Worm (Caenorhabditis elegans): ENCODE data around the gene Y102A5C.4.
A peak's percentile ranks its signal among the peaks of the same experiment; 100 is the strongest.

Y102A5C.4 gene

DNA sequence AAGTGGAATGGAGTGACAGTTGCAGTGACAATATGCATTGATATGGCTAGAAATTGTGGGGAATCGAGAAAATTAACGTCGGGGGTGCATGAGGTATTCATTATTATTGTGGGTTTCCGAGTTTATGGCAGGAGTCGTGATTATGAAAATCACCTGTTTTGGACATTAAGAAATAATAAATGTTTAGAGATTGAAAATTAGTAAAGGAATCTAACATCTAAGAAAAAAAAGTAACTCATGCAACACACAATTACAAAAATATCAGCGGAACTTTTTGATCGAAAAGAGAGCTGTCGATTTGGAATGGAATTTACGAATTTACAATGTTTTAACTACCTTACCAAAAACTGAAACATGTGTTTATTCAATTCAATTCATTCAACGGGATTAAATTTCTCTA lies 32.7 kb downstream of the Y102A5C.4 start, which contains the start of gene srh-206:
srh-206 (minus strand) TSS at position 101 of the 400 bp plus-strand sequence.
- no peak for TF ChIP-seq grh-1 (GFP tag; IDR thresholded peaks at IDR 0.05)
- no peak for TF ChIP-seq pax-3 (tag; optimal IDR thresholded peaks at IDR 0.05)
- no peak for TF ChIP-seq nhr-11 (tag; optimal IDR thresholded peaks at IDR 0.05)
- TF ChIP-seq egl-27 (tag; optimal IDR thresholded peaks at IDR 0.05) = no peak
- no peak for TF ChIP-seq egl-13 (tag; optimal IDR thresholded peaks at IDR 0.05)
- no peak for TF ChIP-seq unc-62 (GFP tag; optimal IDR thresholded peaks at IDR 0.05)
- no peak for TF ChIP-seq unc-98 (GFP tag; IDR thresholded peaks at IDR 0.05)
- TF ChIP-seq tlp-1 (tag; optimal IDR thresholded peaks at IDR 0.05) = no peak
- TF ChIP-seq sptf-1 (tag; optimal IDR thresholded peaks at IDR 0.05) = no peak
- no peak for TF ChIP-seq aha-1 (tag; optimal IDR thresholded peaks at IDR 0.05)
- TF ChIP-seq nhr-20 (tag; optimal IDR thresholded peaks at IDR 0.05) = no peak
- TF ChIP-seq C04F5.9 (tag; optimal IDR thresholded peaks at IDR 0.05) = no peak
- no peak for TF ChIP-seq elt-2 (tag; optimal IDR thresholded peaks at IDR 0.05)

DNA sequence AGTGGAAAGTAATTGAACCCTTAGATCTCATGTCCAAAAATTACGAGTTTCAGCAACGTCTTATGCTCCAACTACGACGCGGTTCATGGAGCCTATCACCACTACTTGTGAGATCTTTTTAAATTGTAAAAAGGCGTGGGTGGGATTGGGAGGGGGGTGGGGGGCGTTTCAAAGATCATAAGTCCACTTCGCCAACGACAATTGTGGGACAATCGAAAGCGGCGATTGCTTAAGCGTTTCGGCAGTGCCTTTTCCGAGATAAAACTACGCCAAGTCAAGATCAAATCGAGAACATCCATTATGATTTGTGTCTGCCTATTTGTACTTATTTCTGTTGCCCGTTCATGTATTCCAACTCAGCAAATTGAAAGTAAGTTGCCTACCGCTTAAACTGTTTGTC lies 34.2 kb downstream of the Y102A5C.4 start, which contains the start of gene clec-239:
clec-239 (plus strand) TSS at position 301 of the 400 bp plus-strand sequence.
- TF ChIP-seq lsy-2 (tag; optimal IDR thresholded peaks at IDR 0.05) (no peak), C04F5.9 (tag; optimal IDR thresholded peaks at IDR 0.05) (no peak), vab-15 (tag; optimal IDR thresholded peaks at IDR 0.05) (no peak), tlp-1 (tag; optimal IDR thresholded peaks at IDR 0.05) (no peak), nhr-20 (tag; optimal IDR thresholded peaks at IDR 0.05) (no peak), nhr-76 (tag; optimal IDR thresholded peaks at IDR 0.05) (no peak)

ce11 chrV:16958975-16959374 lies 36.9 kb downstream of the Y102A5C.4 start:
- TF ChIP-seq nhr-77 (tag; optimal IDR thresholded peaks at IDR 0.05) (no peak), efl-1 (optimal IDR thresholded peaks at IDR 0.05) (no peak), efl-1 (GFP tag; optimal IDR thresholded peaks at IDR 0.05 in 1 of 2) (peak in 1 of 2 experiments; percentile 85), ama-1 (optimal IDR thresholded peaks at IDR 0.05) (no peak)

- TF ChIP-seq egl-13 (tag; optimal IDR thresholded peaks at IDR 0.05) (peak; percentile 90), Y116A8C.19 (tag; optimal IDR thresholded peaks at IDR 0.05; ENCODE audit: borderline replicate concordance) (no peak), mdl-1 (tag; optimal IDR thresholded peaks at IDR 0.05) (peak in 1 of 2 experiments; percentile 78), mep-1 (tag; optimal IDR thresholded peaks at IDR 0.05) (peak; percentile 94), dsc-1 (tag; optimal IDR thresholded peaks at IDR 0.05) (peak; percentile 96), swsn-7 (tag; optimal IDR thresholded peaks at IDR 0.05) (peak; percentile 96), C34B4.2 (tag; optimal IDR thresholded peaks at IDR 0.05) (peak; percentile 38), tbx-2 (tag; optimal IDR thresholded peaks at IDR 0.05) (peak; percentile 94), aha-1 (tag; optimal IDR thresholded peaks at IDR 0.05) (peak; percentile 60), efl-1 (optimal IDR thresholded peaks at IDR 0.05) (peak; percentile 97 to 100), efl-1 (GFP tag; optimal IDR thresholded peaks at IDR 0.05 in 1 of 2) (peak in 1 of 2 experiments; percentile 100), nhr-28 (tag; optimal IDR thresholded peaks at IDR 0.05) (no peak), unc-130 (tag; optimal IDR thresholded peaks at IDR 0.05) (peak; percentile 79), nhr-84 (tag; optimal IDR thresholded peaks at IDR 0.05) (no peak), xbp-1 (tag; optimal IDR thresholded peaks at IDR 0.05) (peak; percentile 98), nhr-20 (tag; optimal IDR thresholded peaks at IDR 0.05) (peak; percentile 96), lin-35 (GFP tag; optimal IDR thresholded peaks at IDR 0.05) (peak; percentile 100), ztf-11 (tag; optimal IDR thresholded peaks at IDR 0.05) (peak in 1 of 2 experiments; percentile 68), ceh-63 (GFP tag; optimal IDR thresholded peaks at IDR 0.05) (no peak), efl-3 (GFP tag; optimal IDR thresholded peaks at IDR 0.05) (no peak), hlh-4 (tag; optimal IDR thresholded peaks at IDR 0.05) (no peak), pag-3 (tag; optimal IDR thresholded peaks at IDR 0.05; ENCODE audit: borderline replicate concordance, insufficient read depth) (no peak), C04F5.9 (tag; optimal IDR thresholded peaks at IDR 0.05) (peak; percentile 52), sptf-1 (tag; optimal IDR thresholded peaks at IDR 0.05) (no peak), nhr-47 (tag; optimal IDR thresholded peaks at IDR 0.05) (peak; percentile 97), ceh-8 (GFP tag; optimal IDR thresholded peaks at IDR 0.05) (peak; percentile 89), blmp-1 (tag; optimal IDR thresholded peaks at IDR 0.05) (peak; percentile 65), ceh-88 (GFP tag; IDR thresholded peaks at IDR 0.05) (peak; percentile 75), sox-4 (tag; optimal IDR thresholded peaks at IDR 0.05) (peak; percentile 82), ztf-4 (tag; optimal IDR thresholded peaks at IDR 0.05) (peak; percentile 84), nhr-76 (tag; optimal IDR thresholded peaks at IDR 0.05) (no peak), fkh-8 (tag; optimal IDR thresholded peaks at IDR 0.05) (peak; percentile 91), nhr-237 (tag; optimal IDR thresholded peaks at IDR 0.05) (peak; percentile 88), unc-30 (tag; optimal IDR thresholded peaks at IDR 0.05) (no peak), aly-2 (tag; optimal IDR thresholded peaks at IDR 0.05) (peak; percentile 77)
These were observed 43.6 kb downstream of the Y102A5C.4 start, which contains the start of gene efl-1 for ce11 chrV:16965655-16966054. Gene efl-1 (minus strand): TSS chrV:16965675.
